Worm (Caenorhabditis elegans) whole organism, mixed stage, embryonic: ENCODE results near the gene clec-206.

Experiments used
- M03D4.4 ChIP-seq: sonication (generic microtip); optimal IDR thresholded peaks from 2 replicates; lab custom pipeline; 2017; ENCODE audit warnings: mild to moderate bottlenecking, missing genetic modification characterization, missing compliant biosample characterization
- blmp-1 ChIP-seq: fragments of 150-350 bp; optimal IDR thresholded peaks from 2 replicates; lab custom pipeline; 2014; ENCODE audit warnings: missing biosample characterization, missing genetic modification characterization
- ceh-39 ChIP-seq: fragments of 150-350 bp; optimal IDR thresholded peaks from 2 replicates; lab custom pipeline; 2014; ENCODE audit warnings: missing biosample characterization, missing genetic modification characterization
- ceh-43 ChIP-seq: fragments of 200-800 bp; sonication (Bioruptor generic); optimal IDR thresholded peaks from 2 replicates; lab custom pipeline; 2018; ENCODE audit warnings: mild to moderate bottlenecking, missing genetic modification characterization, moderate library complexity, missing compliant biosample characterization
- ceh-83 ChIP-seq: fragments of 200-800 bp; sonication (Bioruptor generic); optimal IDR thresholded peaks from 2 replicates; lab custom pipeline; 2018; ENCODE audit warnings: mild to moderate bottlenecking, missing genetic modification characterization, missing compliant biosample characterization
- ces-1 ChIP-seq: fragments of 150-350 bp; optimal IDR thresholded peaks from 2 replicates; lab custom pipeline; 2014; ENCODE audit warnings: missing biosample characterization, missing genetic modification reagents, missing genetic modification characterization
- cnd-1 ChIP-seq: fragments of 200-800 bp; sonication (Bioruptor generic); optimal IDR thresholded peaks from 2 replicates; lab custom pipeline; 2018; ENCODE audit warnings: mild to moderate bottlenecking, missing genetic modification characterization, missing compliant biosample characterization
- elt-1 ChIP-seq: sonication (generic microtip); optimal IDR thresholded peaks from 2 replicates; lab custom pipeline; 2017; ENCODE audit warnings: missing genetic modification characterization, mild to moderate bottlenecking, missing compliant biosample characterization, antibody characterized with exemption, moderate library complexity, borderline replicate concordance; ENCODE audit not compliant: insufficient read depth
- elt-3 ChIP-seq: fragments of 150-350 bp; optimal IDR thresholded peaks from 2 replicates; lab custom pipeline; 2014; ENCODE audit warnings: missing biosample characterization, missing genetic modification characterization
- flh-1 ChIP-seq: fragments of 200-800 bp; sonication (Bioruptor generic); optimal IDR thresholded peaks from 2 replicates; lab custom pipeline; 2018; ENCODE audit warnings: mild to moderate bottlenecking, missing genetic modification characterization, moderate library complexity, missing compliant biosample characterization
- ham-2 ChIP-seq: fragments of 200-800 bp; sonication (Bioruptor generic); optimal IDR thresholded peaks from 2 replicates; lab custom pipeline; 2018; ENCODE audit warnings: mild to moderate bottlenecking, missing genetic modification characterization, missing compliant biosample characterization
- hlh-1 ChIP-seq: fragments of 150-350 bp; optimal IDR thresholded peaks from 2 replicates; lab custom pipeline; 2014; ENCODE audit warnings: missing biosample characterization, missing genetic modification reagents, missing genetic modification characterization
- lin-13 ChIP-seq: fragments of 150-350 bp; optimal IDR thresholded peaks from 2 replicates; lab custom pipeline; 2014; ENCODE audit warnings: missing biosample characterization, missing genetic modification characterization
- lin-32 ChIP-seq: fragments of 200-800 bp; sonication (Bioruptor generic); optimal IDR thresholded peaks from 2 replicates; lab custom pipeline; 2018; ENCODE audit warnings: mild to moderate bottlenecking, missing genetic modification characterization, missing compliant biosample characterization
- lsy-2 ChIP-seq: fragments of 150-350 bp; optimal IDR thresholded peaks from 2 replicates; lab custom pipeline; 2014; ENCODE audit warnings: missing biosample characterization, missing genetic modification characterization
- mab-5 ChIP-seq: fragments of 150-350 bp; optimal IDR thresholded peaks from 2 replicates; lab custom pipeline; 2014; ENCODE audit warnings: missing biosample characterization, missing genetic modification characterization
- mep-1 ChIP-seq: fragments of 150-350 bp; optimal IDR thresholded peaks from 2 replicates; lab custom pipeline; 2017; ENCODE audit warnings: missing biosample characterization, missing genetic modification reagents, missing genetic modification characterization, inconsistent platforms
- mls-2 ChIP-seq: sonication (generic microtip); optimal IDR thresholded peaks from 2 replicates; lab custom pipeline; 2016; ENCODE audit warnings: mild to moderate bottlenecking, missing genetic modification characterization, moderate library complexity, missing compliant biosample characterization
- nhr-12 ChIP-seq: fragments of 150-350 bp; optimal IDR thresholded peaks from 2 replicates; lab custom pipeline; 2014; ENCODE audit warnings: missing biosample characterization, missing genetic modification characterization
- nhr-2 ChIP-seq: fragments of 150-350 bp; optimal IDR thresholded peaks from 2 replicates; lab custom pipeline; 2014; ENCODE audit warnings: missing biosample characterization, missing genetic modification characterization
- nhr-237 ChIP-seq: fragments of 150-350 bp; optimal IDR thresholded peaks from 2 replicates; lab custom pipeline; 2014; ENCODE audit warnings: missing biosample characterization, missing genetic modification characterization
- nhr-28 ChIP-seq: fragments of 150-350 bp; optimal IDR thresholded peaks from 2 replicates; lab custom pipeline; 2014; ENCODE audit warnings: missing biosample characterization, missing genetic modification characterization
- nhr-76 ChIP-seq: sonication (generic microtip); optimal IDR thresholded peaks from 2 replicates; lab custom pipeline; 2017; ENCODE audit warnings: missing biosample characterization, missing genetic modification characterization
- pha-4 ChIP-seq: fragments of 150-350 bp; optimal IDR thresholded peaks from 2 replicates; lab custom pipeline; 2018; ENCODE audit warnings: missing biosample characterization, missing genetic modification reagents, missing genetic modification characterization
- sem-2 ChIP-seq: fragments of 200-800 bp; sonication (Bioruptor generic); optimal IDR thresholded peaks from 2 replicates; lab custom pipeline; 2018; ENCODE audit warnings: mild to moderate bottlenecking, missing genetic modification characterization, missing compliant biosample characterization
- snpc-4 ChIP-seq: fragments of 150-350 bp; optimal IDR thresholded peaks from 2 replicates; lab custom pipeline; 2014; ENCODE audit warnings: missing biosample characterization, missing genetic modification characterization
- sptf-1 ChIP-seq: sonication (generic microtip); optimal IDR thresholded peaks from 2 replicates; lab custom pipeline; 2017; ENCODE audit warnings: mild to moderate bottlenecking, missing genetic modification characterization, moderate library complexity, missing compliant biosample characterization
- tbx-8 ChIP-seq: fragments of 200-800 bp; sonication (Bioruptor generic); optimal IDR thresholded peaks from 2 replicates; lab custom pipeline; 2018; ENCODE audit warnings: mild to moderate bottlenecking, missing genetic modification characterization, moderate library complexity, missing compliant biosample characterization
- unc-120 ChIP-seq: sonication (generic microtip); optimal IDR thresholded peaks from 2 replicates; lab custom pipeline; 2017; ENCODE audit warnings: missing genetic modification characterization, missing compliant biosample characterization; ENCODE audit not compliant: poor library complexity, severe bottlenecking
- unc-62 ChIP-seq: fragments of 150-350 bp; optimal IDR thresholded peaks from 2 replicates; lab custom pipeline; 2014; ENCODE audit warnings: missing biosample characterization, missing genetic modification reagents, missing genetic modification characterization
- zip-8 ChIP-seq: fragments of 150-350 bp; optimal IDR thresholded peaks from 2 replicates; lab custom pipeline; 2014; ENCODE audit warnings: missing biosample characterization, missing genetic modification characterization
- ztf-11 ChIP-seq: fragments of 150-350 bp; optimal IDR thresholded peaks from 2 replicates; lab custom pipeline; 2014; ENCODE audit warnings: missing biosample characterization, missing genetic modification characterization

clec-206 gene

ce11 chrV:2045956-2046355 lies 41.8 kb upstream of the clec-206 start, which contains the start of gene Y40B10A.5:
Gene Y40B10A.5, minus strand, starts transcription at chrV:2046056.
- no peak for TF ChIP-seq ztf-11 (tag; lab: Kevin White, UChicago)
- no peak for TF ChIP-seq ceh-83 (GFP tag; lab: Kevin White, UChicago)
- no peak for TF ChIP-seq pha-4 (tag; lab: Kevin White, UChicago)

- TF ChIP-seq pha-4 (tag; lab: Kevin White, UChicago) (no peak), cnd-1 (no peak), blmp-1 (tag; lab: Kevin White, UChicago) (no peak), zip-8 (tag; lab: Kevin White, UChicago) (no peak), elt-3 (tag; lab: Kevin White, UChicago) (no peak), sem-2 (no peak), ces-1 (GFP tag; lab: Kevin White, UChicago) (no peak), lsy-2 (tag; lab: Kevin White, UChicago) (no peak), nhr-12 (tag; lab: Kevin White, UChicago) (no peak), sptf-1 (no peak), nhr-2 (tag; lab: Kevin White, UChicago) (no peak), mab-5 (no peak)
Measured at ce11 chrV:2035545-2035944, 31.4 kb upstream of the clec-206 start, which contains the start of gene srab-23. Gene srab-23, minus strand, starts transcription at chrV:2035645.

- TF ChIP-seq nhr-12 (tag; lab: Kevin White, UChicago) (no peak), ceh-39 (no peak), lin-13 (tag; lab: Kevin White, UChicago) (no peak), pha-4 (tag; lab: Kevin White, UChicago) (no peak), ces-1 (GFP tag; lab: Kevin White, UChicago) (no peak), mep-1 (no peak), mls-2 (tag; lab: Kevin White, UChicago) (no peak), ceh-83 (GFP tag; lab: Kevin White, UChicago) (no peak), nhr-76 (tag; lab: Kevin White, UChicago) (no peak), hlh-1 (tag; lab: Kevin White, UChicago) (no peak), mab-5 (no peak), lsy-2 (tag; lab: Kevin White, UChicago) (no peak), nhr-237 (tag; lab: Kevin White, UChicago) (no peak)
Measured at ce11 chrV:2031454-2031853, 27.3 kb upstream of the clec-206 start, which contains the start of gene hil-6. Gene hil-6, minus strand, starts transcription at chrV:2031554.

ce11 chrV:2030661-2031060 lies 26.5 kb upstream of the clec-206 start:
- TF ChIP-seq nhr-28 = no peak
- TF ChIP-seq unc-120 (tag; lab: Kevin White, UChicago) = no peak
- no peak for TF ChIP-seq ces-1 (GFP tag; lab: Kevin White, UChicago)
- no peak for TF ChIP-seq elt-1 (tag; lab: Kevin White, UChicago)
- TF ChIP-seq zip-8 (tag; lab: Kevin White, UChicago) = no peak
- TF ChIP-seq elt-3 (tag; lab: Kevin White, UChicago) = no peak
- TF ChIP-seq pha-4 (tag; lab: Kevin White, UChicago) = no peak
- TF ChIP-seq mls-2 (tag; lab: Kevin White, UChicago) = no peak
- no peak for TF ChIP-seq ham-2
- no peak for TF ChIP-seq ztf-11 (tag; lab: Kevin White, UChicago)
- TF ChIP-seq, all 35 proteins: peak for 0

DNA sequence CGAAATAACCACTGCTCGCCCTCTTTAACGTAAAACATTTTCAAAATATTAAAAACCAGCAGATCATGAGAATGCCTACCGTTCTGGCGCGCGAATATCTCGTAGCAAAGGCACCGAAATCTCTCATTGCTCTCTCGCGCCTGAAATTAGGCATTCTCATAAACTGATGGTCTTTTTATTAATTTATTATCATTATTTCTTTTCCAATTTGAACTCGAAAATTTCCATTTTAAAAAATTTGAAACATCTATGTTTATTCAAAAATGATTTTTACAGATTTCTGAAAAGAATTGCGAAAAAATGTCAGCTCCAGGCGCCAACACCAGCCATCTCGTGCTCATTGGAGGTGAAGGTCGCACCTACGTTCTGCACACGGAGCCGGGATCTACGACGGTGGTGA lies 25.7 kb upstream of the clec-206 start, which contains the start of gene F59A7.12:
TSS of gene F59A7.12 (plus strand) at position 301 of the 400 bp plus-strand sequence.
- TF ChIP-seq hlh-1 (tag; lab: Kevin White, UChicago) = no peak
- no peak for TF ChIP-seq sem-2
- no peak for TF ChIP-seq M03D4.4
- TF ChIP-seq snpc-4 (tag; lab: Kevin White, UChicago) = no peak
- TF ChIP-seq unc-62 (GFP tag; lab: Kevin White, UChicago) = no peak
- TF ChIP-seq nhr-2 (tag; lab: Kevin White, UChicago) = no peak
- TF ChIP-seq ceh-43 (GFP tag; lab: Kevin White, UChicago) = no peak
- TF ChIP-seq unc-120 (tag; lab: Kevin White, UChicago) = no peak

DNA sequence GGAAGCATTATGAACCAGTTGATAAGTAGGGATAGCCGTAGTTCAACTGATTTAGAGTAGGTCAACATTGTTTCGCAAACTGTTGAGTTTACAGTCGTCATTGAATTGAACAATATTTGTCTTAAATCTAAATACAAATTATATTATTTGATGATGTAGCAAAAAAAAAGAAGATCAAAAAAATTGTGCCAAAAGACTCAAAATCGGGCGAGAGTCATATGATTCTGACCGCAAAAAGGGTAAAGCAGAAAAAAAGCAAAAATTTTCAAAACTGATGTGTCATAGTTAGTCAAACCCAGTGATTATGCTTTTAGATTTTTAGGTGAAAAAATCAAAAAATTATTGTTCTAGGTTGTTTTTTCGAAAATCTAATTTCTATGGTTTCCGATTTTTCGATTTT lies 23.7 kb upstream of the clec-206 start, which contains the start of gene srab-13:
TSS of gene srab-13 (minus strand) at position 101 of the 400 bp plus-strand sequence.
- TF ChIP-seq sem-2 (no peak), nhr-237 (tag; lab: Kevin White, UChicago) (no peak), tbx-8 (no peak), lin-13 (tag; lab: Kevin White, UChicago) (no peak), lin-32 (no peak), zip-8 (tag; lab: Kevin White, UChicago) (no peak), blmp-1 (tag; lab: Kevin White, UChicago) (no peak), ces-1 (GFP tag; lab: Kevin White, UChicago) (no peak), elt-3 (tag; lab: Kevin White, UChicago) (no peak), M03D4.4 (no peak), unc-62 (GFP tag; lab: Kevin White, UChicago) (no peak), flh-1 (GFP tag; lab: Kevin White, UChicago) (no peak), ham-2 (no peak)
- TF ChIP-seq, all 35 proteins: peak for 0
